Fruit fly (Drosophila melanogaster) whole organism, wandering third instar larva: Measurements from ENCODE around the gene CG13949.

Source experiments
- Dif ChIP-seq: fragments of 200-275, 200-300 bp; sonication (Bioruptor generic); optimal IDR thresholded peaks from 2 replicates; lab custom pipeline; 2018; ENCODE audit warnings: missing biosample characterization, missing genetic modification characterization; ENCODE audit not compliant: partially characterized antibody
- Hnf4 ChIP-seq: fragments of 200-800 bp; sonication (Bioruptor generic); optimal IDR thresholded peaks from 2 replicates; lab custom pipeline; 2016; ENCODE audit warnings: missing biosample characterization, mild to moderate bottlenecking, missing genetic modification characterization
- Hr83 ChIP-seq: fragments of 200-300 bp; sonication (Bioruptor generic); optimal IDR thresholded peaks from 2 replicates; lab custom pipeline; 2016; ENCODE audit warnings: missing biosample characterization, mild to moderate bottlenecking, missing genetic modification characterization, moderate library complexity; ENCODE audit not compliant: poor library complexity, severe bottlenecking
- Rel ChIP-seq, 2 experiments: fragments of 200-800 bp; sonication (Bioruptor generic) in 1 of 2; optimal IDR thresholded peaks; 2 replicates in 1 of 2; 3 replicates in 1 of 2; lab custom pipeline; 2016 to 2019; ENCODE audit warnings: mild to moderate bottlenecking in 2 of 2, missing biosample characterization in 2 of 2, missing genetic modification characterization in 2 of 2, moderate library complexity in 1 of 2
- foxo ChIP-seq, 2 experiments: fragments of 200-800 bp; sonication (Bioruptor generic); optimal IDR thresholded peaks; 2 replicates in 1 of 2; 3 replicates in 1 of 2; lab custom pipeline; 2016 to 2017; ENCODE audit warnings: missing biosample characterization in 2 of 2, missing genetic modification characterization in 2 of 2
- h ChIP-seq: fragments of 200-800 bp; sonication (Bioruptor generic); optimal IDR thresholded peaks from 3 replicates; lab custom pipeline; 2016; ENCODE audit warnings: missing biosample characterization, mild to moderate bottlenecking, missing genetic modification characterization
- tai ChIP-seq: sonication (Bioruptor generic); optimal IDR thresholded peaks from 2 replicates; lab custom pipeline; 2016; ENCODE audit warnings: missing biosample characterization, missing genetic modification characterization

- TF ChIP-seq tai (GFP tag; lab: Kevin White, UChicago) (no peak), Rel (GFP tag; optimal IDR thresholded peaks at IDR 0.05; lab: Kevin White, UChicago) (no peak), Rel (tag; optimal IDR thresholded peaks at IDR 0.05; lab: Kevin White, UChicago) (no peak), Hnf4 (GFP tag; lab: Kevin White, UChicago) (no peak), Hr83 (GFP tag; lab: Kevin White, UChicago) (no peak), h (no peak), foxo (GFP tag; optimal IDR thresholded peaks at IDR 0.05; lab: Kevin White, UChicago) (no peak), Dif (peak; percentile 45)
Observed at dm6 chr2L:873724-874504, 18.8 kb downstream of the CG13949 start.
